Worm (Caenorhabditis elegans) whole organism, L2 larva: ENCODE data around the gene K12B6.9.

Experiments
- C34F6.9 ChIP-seq: fragments of 150-350 bp; optimal IDR thresholded peaks from 2 replicates; lab custom pipeline; 2014; ENCODE audit warnings: missing biosample characterization, missing genetic modification characterization
- F13H6.1 ChIP-seq: sonication (generic microtip); optimal IDR thresholded peaks from 2 replicates; lab custom pipeline; 2016; ENCODE audit warnings: missing genetic modification characterization, missing compliant biosample characterization
- R02D3.7 ChIP-seq: fragments of 150-350 bp; optimal IDR thresholded peaks from 2 replicates; lab custom pipeline; 2014; ENCODE audit warnings: missing biosample characterization, missing genetic modification characterization
- Y55F3AM.14 ChIP-seq: fragments of 200-800 bp; sonication (Bioruptor generic); optimal IDR thresholded peaks from 2 replicates; lab custom pipeline; 2018; ENCODE audit warnings: mild to moderate bottlenecking, missing genetic modification characterization, missing compliant biosample characterization
- ZK546.5 ChIP-seq: sonication (generic microtip); optimal IDR thresholded peaks from 2 replicates; lab custom pipeline; 2017; ENCODE audit warnings: missing biosample characterization, missing genetic modification characterization
- alr-1 ChIP-seq: fragments of 150-350 bp; optimal IDR thresholded peaks from 2 replicates; lab custom pipeline; 2014; ENCODE audit warnings: missing biosample characterization, missing genetic modification characterization
- aly-2 ChIP-seq: fragments of 150-350 bp; optimal IDR thresholded peaks from 2 replicates; lab custom pipeline; 2014; ENCODE audit warnings: missing biosample characterization, missing genetic modification characterization
- ama-1 ChIP-seq: fragments of 150-350 bp; optimal IDR thresholded peaks from 2 replicates; lab custom pipeline; 2018; ENCODE audit warnings: inconsistent platforms
- blmp-1 ChIP-seq: sonication (generic microtip); optimal IDR thresholded peaks from 2 replicates; lab custom pipeline; 2017; ENCODE audit warnings: missing genetic modification characterization, mild to moderate bottlenecking, missing compliant biosample characterization, antibody characterized with exemption, moderate library complexity; ENCODE audit not compliant: insufficient read depth
- ceh-16 ChIP-seq: fragments of 150-350 bp; optimal IDR thresholded peaks from 2 replicates; lab custom pipeline; 2014; ENCODE audit warnings: missing biosample characterization, missing genetic modification characterization
- ceh-82 ChIP-seq: fragments of 150-350 bp; optimal IDR thresholded peaks from 2 replicates; lab custom pipeline; 2014; ENCODE audit warnings: missing biosample characterization, missing genetic modification characterization
- crh-2 ChIP-seq: sonication (generic microtip); optimal IDR thresholded peaks from 2 replicates; lab custom pipeline; 2017; ENCODE audit warnings: missing biosample characterization, missing genetic modification characterization
- dmd-4 ChIP-seq: sonication (generic microtip); optimal IDR thresholded peaks from 2 replicates; lab custom pipeline; 2017; ENCODE audit warnings: missing biosample characterization, missing genetic modification characterization
- egl-27 ChIP-seq: sonication (generic microtip); optimal IDR thresholded peaks from 3 replicates; lab custom pipeline; 2017; ENCODE audit warnings: missing biosample characterization, missing genetic modification reagents, missing genetic modification characterization
- elt-1 ChIP-seq: fragments of 150-350 bp; optimal IDR thresholded peaks from 2 replicates; lab custom pipeline; 2014; ENCODE audit warnings: missing biosample characterization, missing genetic modification characterization
- elt-3 ChIP-seq: sonication (generic microtip); optimal IDR thresholded peaks from 2 replicates; lab custom pipeline; 2017; ENCODE audit warnings: missing biosample characterization, missing genetic modification characterization
- fos-1 ChIP-seq: fragments of 150-350 bp; optimal IDR thresholded peaks from 2 replicates; lab custom pipeline; 2014; ENCODE audit warnings: missing biosample characterization, missing genetic modification characterization
- gmeb-1 ChIP-seq: fragments of 150-350 bp; optimal IDR thresholded peaks from 2 replicates; lab custom pipeline; 2014; ENCODE audit warnings: missing biosample characterization, missing genetic modification characterization
- lin-11 ChIP-seq: fragments of 150-350 bp; sonication (generic microtip); optimal IDR thresholded peaks from 2 replicates; lab custom pipeline; 2014; ENCODE audit warnings: missing biosample characterization, missing genetic modification characterization, inconsistent platforms, mixed read lengths
- lin-13 ChIP-seq: fragments of 150-350 bp; optimal IDR thresholded peaks from 2 replicates; lab custom pipeline; 2014; ENCODE audit warnings: missing biosample characterization, missing genetic modification reagents, missing genetic modification characterization
- lin-39 ChIP-seq: fragments of 150-350 bp; optimal IDR thresholded peaks from 2 replicates; lab custom pipeline; 2014; ENCODE audit warnings: missing biosample characterization, missing genetic modification reagents, missing genetic modification characterization
- lsy-2 ChIP-seq, 2 experiments: fragments of 150-350 bp in 1 of 2; sonication (generic microtip) in 1 of 2; optimal IDR thresholded peaks; 2 replicates each; lab custom pipeline; 2014 to 2017; ENCODE audit warnings: missing biosample characterization in 2 of 2, missing genetic modification characterization in 2 of 2
- mab-5 ChIP-seq: fragments of 150-350 bp; optimal IDR thresholded peaks from 2 replicates; lab custom pipeline; 2014; ENCODE audit warnings: missing biosample characterization, missing genetic modification characterization
- mbf-1 ChIP-seq: sonication (generic microtip); optimal IDR thresholded peaks from 2 replicates; lab custom pipeline; 2017; ENCODE audit warnings: missing biosample characterization, missing genetic modification characterization
- mdl-1 ChIP-seq, 2 experiments: fragments of 150-350 bp in 1 of 2; sonication (generic microtip) in 1 of 2; optimal IDR thresholded peaks; 2 replicates each; lab custom pipeline; 2017; ENCODE audit warnings: missing biosample characterization in 2 of 2, missing genetic modification characterization in 2 of 2
- nhr-10 ChIP-seq: sonication (generic microtip); optimal IDR thresholded peaks from 2 replicates; lab custom pipeline; 2017; ENCODE audit warnings: missing biosample characterization, missing genetic modification characterization
- nhr-11 ChIP-seq: fragments of 150-350 bp; optimal IDR thresholded peaks from 2 replicates; lab custom pipeline; 2014; ENCODE audit warnings: missing biosample characterization, missing genetic modification characterization
- nhr-12 ChIP-seq: fragments of 150-350 bp; optimal IDR thresholded peaks from 2 replicates; lab custom pipeline; 2014; ENCODE audit warnings: missing biosample characterization, missing genetic modification characterization
- nhr-129 ChIP-seq: fragments of 150-350 bp; optimal IDR thresholded peaks from 2 replicates; lab custom pipeline; 2014; ENCODE audit warnings: missing biosample characterization, missing genetic modification characterization
- nhr-21 ChIP-seq: fragments of 150-350 bp; optimal IDR thresholded peaks from 2 replicates; lab custom pipeline; 2014; ENCODE audit warnings: missing biosample characterization, missing genetic modification characterization
- nhr-23 ChIP-seq: fragments of 150-350 bp; optimal IDR thresholded peaks from 2 replicates; lab custom pipeline; 2014; ENCODE audit warnings: missing biosample characterization, missing genetic modification reagents, missing genetic modification characterization
- nhr-237 ChIP-seq: fragments of 150-350 bp; optimal IDR thresholded peaks from 2 replicates; lab custom pipeline; 2014; ENCODE audit warnings: missing biosample characterization, missing genetic modification characterization
- nhr-25 ChIP-seq: fragments of 150-350 bp; sonication (generic microtip); optimal IDR thresholded peaks from 3 replicates; lab custom pipeline; 2014; ENCODE audit warnings: missing biosample characterization, missing genetic modification characterization
- nhr-6 ChIP-seq: fragments of 150-350 bp; optimal IDR thresholded peaks from 2 replicates; lab custom pipeline; 2014; ENCODE audit warnings: missing biosample characterization, missing genetic modification characterization
- nhr-77 ChIP-seq: fragments of 150-350 bp; optimal IDR thresholded peaks from 2 replicates; lab custom pipeline; 2014; ENCODE audit warnings: missing biosample characterization, missing genetic modification characterization
- peb-1 ChIP-seq: fragments of 150-350 bp; optimal IDR thresholded peaks from 2 replicates; lab custom pipeline; 2014; ENCODE audit warnings: missing biosample characterization, missing genetic modification characterization
- sem-4 ChIP-seq: fragments of 150-350 bp; optimal IDR thresholded peaks from 2 replicates; lab custom pipeline; 2014; ENCODE audit warnings: missing biosample characterization, missing genetic modification reagents, missing genetic modification characterization
- skn-1 ChIP-seq: sonication (generic microtip); optimal IDR thresholded peaks from 2 replicates; lab custom pipeline; 2017; ENCODE audit warnings: missing biosample characterization, missing genetic modification characterization
- sma-3 ChIP-seq: sonication (generic microtip); optimal IDR thresholded peaks from 2 replicates; lab custom pipeline; 2016; ENCODE audit warnings: missing genetic modification reagents, missing genetic modification characterization, missing compliant biosample characterization
- sma-9 ChIP-seq, 2 experiments: fragments of 150-350 bp in 1 of 2; sonication (generic microtip) in 1 of 2; optimal IDR thresholded peaks; 2 replicates each; lab custom pipeline; 2014 to 2016; ENCODE audit warnings: missing genetic modification characterization in 2 of 2, mild to moderate bottlenecking in 1 of 2, missing biosample characterization in 1 of 2, missing compliant biosample characterization in 1 of 2, missing genetic modification reagents in 1 of 2, moderate library complexity in 1 of 2
- snpc-4 ChIP-seq: fragments of 150-350 bp; optimal IDR thresholded peaks from 2 replicates; lab custom pipeline; 2014; ENCODE audit warnings: missing biosample characterization, missing genetic modification characterization
- unc-39 ChIP-seq: fragments of 150-350 bp; optimal IDR thresholded peaks from 2 replicates; lab custom pipeline; 2014; ENCODE audit warnings: missing biosample characterization, missing genetic modification characterization
- unc-55 ChIP-seq: fragments of 150-350 bp; sonication (generic microtip); optimal IDR thresholded peaks from 3 replicates; lab custom pipeline; 2014; ENCODE audit warnings: missing biosample characterization, missing genetic modification reagents, missing genetic modification characterization
- unc-62 ChIP-seq: fragments of 150-350 bp; optimal IDR thresholded peaks from 2 replicates; lab custom pipeline; 2014; ENCODE audit warnings: missing biosample characterization, missing genetic modification reagents, missing genetic modification characterization
- zag-1 ChIP-seq: fragments of 150-350 bp; optimal IDR thresholded peaks from 2 replicates; lab custom pipeline; 2014; ENCODE audit warnings: missing biosample characterization, missing genetic modification characterization
- ztf-1 ChIP-seq: fragments of 200-800 bp; sonication (Bioruptor generic); conservative IDR thresholded peaks from 2 replicates; pipeline ENCODE4 v1.3.6; 2022; ENCODE audit warnings: missing genetic modification characterization, missing compliant biosample characterization
- ztf-11 ChIP-seq: sonication (generic microtip); optimal IDR thresholded peaks from 2 replicates; lab custom pipeline; 2017; ENCODE audit warnings: missing biosample characterization, missing genetic modification characterization
- ztf-4 ChIP-seq: fragments of 150-350 bp; optimal IDR thresholded peaks from 2 replicates; lab custom pipeline; 2014; ENCODE audit warnings: missing biosample characterization, missing genetic modification characterization

The K12B6.9 gene

DNA sequence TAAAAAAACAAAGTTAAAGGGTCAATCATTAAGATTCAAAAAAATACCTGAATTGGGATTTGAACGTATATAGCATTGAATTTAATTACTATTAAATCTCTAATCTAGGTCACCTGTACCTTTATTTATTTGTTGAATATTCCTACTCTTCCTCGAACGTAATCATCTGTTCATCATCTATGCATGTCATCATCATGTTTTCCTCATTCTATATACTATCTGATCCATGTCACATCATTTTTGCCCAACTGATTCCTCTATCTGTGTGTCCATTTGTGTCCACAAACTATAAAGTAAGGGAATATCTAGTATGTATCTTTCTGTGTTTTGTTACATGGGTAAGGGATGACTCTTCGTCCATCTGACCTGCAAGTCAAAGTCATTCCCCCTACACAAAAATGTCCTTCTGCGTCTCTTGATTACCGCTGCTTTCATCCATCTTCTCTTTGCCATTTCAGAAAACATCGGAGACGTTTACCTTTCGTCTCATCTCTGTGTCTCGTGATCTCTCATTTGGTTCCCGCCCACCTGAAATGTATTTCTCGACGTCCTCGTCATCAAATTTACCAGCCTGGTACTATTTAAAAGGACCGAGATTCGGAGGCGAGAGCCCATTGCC lies 30.4 kb upstream of the K12B6.9 start:
- TF ChIP-seq nhr-237 (tag; lab: Kevin White, UChicago) (no peak), ztf-11 (tag; lab: Kevin White, UChicago) (no peak), nhr-21 (tag; lab: Kevin White, UChicago) (peak; percentile 60), mab-5 (tag; lab: Kevin White, UChicago) (no peak), lin-39 (no peak), R02D3.7 (tag; lab: Kevin White, UChicago) (no peak), ZK546.5 (tag; lab: Kevin White, UChicago) (no peak), unc-39 (tag; lab: Kevin White, UChicago) (no peak), zag-1 (tag; lab: Kevin White, UChicago) (no peak), mdl-1 (tag; optimal IDR thresholded peaks at IDR 0.05; lab: Kevin White, UChicago) (no peak), ztf-1 (no peak), ceh-82 (tag; lab: Kevin White, UChicago) (no peak), C34F6.9 (tag; lab: Kevin White, UChicago) (no peak), mbf-1 (tag; lab: Kevin White, UChicago) (no peak), sma-3 (GFP tag; lab: Kevin White, UChicago) (peak; percentile 80), sma-9 (GFP tag; optimal IDR thresholded peaks at IDR 0.05; lab: Kevin White, UChicago) (peak; percentile 69), sma-9 (tag; optimal IDR thresholded peaks at IDR 0.05; lab: Kevin White, UChicago) (no peak), blmp-1 (tag; lab: Kevin White, UChicago) (peak; percentile 3), nhr-129 (tag; lab: Kevin White, UChicago) (peak; percentile 52), skn-1 (tag; lab: Kevin White, UChicago) (no peak), lsy-2 (tag; optimal IDR thresholded peaks at IDR 0.05; lab: Kevin White, UChicago) (no peak), egl-27 (tag; lab: Kevin White, UChicago) (no peak), ama-1 (lab: Kevin White, UChicago) (no peak), sem-4 (tag; lab: Kevin White, UChicago) (no peak), elt-1 (tag; lab: Kevin White, UChicago) (no peak), unc-62 (GFP tag; lab: Kevin White, UChicago) (no peak), nhr-10 (tag; lab: Kevin White, UChicago) (no peak), F13H6.1 (tag; lab: Kevin White, UChicago) (no peak), crh-2 (tag; lab: Kevin White, UChicago) (peak; percentile 3), elt-3 (tag; lab: Kevin White, UChicago) (no peak), snpc-4 (tag; lab: Kevin White, UChicago) (no peak), nhr-23 (no peak), nhr-77 (tag; lab: Kevin White, UChicago) (no peak), dmd-4 (no peak), peb-1 (tag; lab: Kevin White, UChicago) (no peak), gmeb-1 (tag; lab: Kevin White, UChicago) (no peak), alr-1 (tag; lab: Kevin White, UChicago) (no peak), fos-1 (peak; percentile 14), lin-11 (tag; lab: Kevin White, UChicago) (no peak), lin-13 (GFP tag; lab: Kevin White, UChicago) (no peak), nhr-25 (tag; lab: Kevin White, UChicago) (peak; percentile 75), ztf-4 (tag; lab: Kevin White, UChicago) (peak; percentile 15), nhr-12 (tag; lab: Kevin White, UChicago) (no peak), nhr-11 (no peak), Y55F3AM.14 (no peak), unc-55 (GFP tag; lab: Kevin White, UChicago) (no peak), ceh-16 (tag; lab: Kevin White, UChicago) (no peak), aly-2 (no peak), nhr-6 (no peak)
